Worm (Caenorhabditis elegans): Measurements from ENCODE around the gene C06B8.2.

ce11 chrV:15521920-15522319, 43.4 kb upstream of the C06B8.2 start, which contains the start of gene lgc-31:
- TF ChIP-seq snpc-4 (tag; optimal IDR thresholded peaks at IDR 0.05) (no peak), hlh-11 (tag; optimal IDR thresholded peaks at IDR 0.05) (no peak), Y5F2A.4 (GFP tag; optimal IDR thresholded peaks at IDR 0.05) (no peak), zag-1 (tag; optimal IDR thresholded peaks at IDR 0.05) (no peak), unc-39 (tag; optimal IDR thresholded peaks at IDR 0.05) (no peak), ceh-20 (GFP tag; IDR thresholded peaks at IDR 0.05) (no peak), ztf-7 (tag; optimal IDR thresholded peaks at IDR 0.05) (no peak), nhr-42 (GFP tag; IDR thresholded peaks at IDR 0.05) (no peak), aly-2 (tag; optimal IDR thresholded peaks at IDR 0.05) (no peak), unc-62 (GFP tag; optimal IDR thresholded peaks at IDR 0.05 in 1 of 2) (no peak), unc-62 (tag; optimal IDR thresholded peaks at IDR 0.05) (no peak), ceh-82 (tag; optimal IDR thresholded peaks at IDR 0.05) (no peak), ces-1 (GFP tag; optimal IDR thresholded peaks at IDR 0.05) (no peak)

Data from whole organism, L4 larva.